Worm (Caenorhabditis elegans): ENCODE results near the gene F56F11.4.

DNA sequence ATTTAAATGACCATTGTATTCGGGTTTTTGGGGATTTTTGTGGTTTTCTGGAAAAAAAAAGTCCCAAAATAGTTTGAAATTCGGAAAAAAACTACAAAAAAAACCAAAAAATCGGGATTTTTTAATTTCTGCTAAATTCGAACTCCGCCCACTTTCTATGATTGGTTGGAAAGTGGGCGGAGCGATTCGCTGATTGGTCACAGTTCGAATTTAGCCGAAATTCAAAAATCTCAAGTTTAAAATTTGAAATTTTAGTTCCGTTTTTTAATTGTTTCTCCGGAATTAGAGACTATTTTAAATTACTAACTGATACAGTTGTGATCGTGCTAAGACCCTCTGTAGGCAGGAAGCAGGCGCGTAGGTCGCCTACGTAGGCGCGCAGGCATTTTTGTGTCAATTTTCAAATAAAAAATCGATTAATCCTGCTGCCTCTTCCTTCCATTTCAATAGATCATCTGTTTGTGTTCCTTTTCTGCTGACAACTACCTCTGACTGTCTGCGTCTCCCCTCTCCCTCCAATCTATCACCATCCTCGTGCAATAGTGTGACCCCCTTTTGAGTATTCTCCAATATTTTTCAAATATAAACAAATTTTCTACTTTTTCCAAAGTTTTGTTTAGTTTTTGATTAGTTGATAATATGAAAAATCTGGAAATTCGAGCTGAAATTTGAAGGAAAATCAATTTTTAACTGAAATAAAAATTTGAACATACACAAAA lies 39.7 kb upstream of the F56F11.4 start:
- TF ChIP-seq him-1 (tag; optimal IDR thresholded peaks at IDR 0.05) (no peak), W03F9.2 (tag; optimal IDR thresholded peaks at IDR 0.05) (no peak), dao-5 (tag; optimal IDR thresholded peaks at IDR 0.05) (no peak)

All from whole organism, L4/young adult.